Fruit fly (Drosophila melanogaster): Measurements from ENCODE around the gene Gr10a.

- TF ChIP-seq kah (GFP tag; optimal IDR thresholded peaks at IDR 0.05) (no peak), Lpt (GFP tag; optimal IDR thresholded peaks at IDR 0.05) (no peak), CG17829 (tag; optimal IDR thresholded peaks at IDR 0.05) (no peak)
Measured at dm6 chrX:11378388-11378787, 38.8 kb downstream of the Gr10a start.
